Worm (Caenorhabditis elegans): Measurements from ENCODE around the gene Y47D7A.11.
"Not testable (repeated sequence)": the region's sequence is repeated elsewhere in the genome, so short reads cannot be mapped to it uniquely, and the experiment has no call there.

The Y47D7A.11 gene

ce11 chrV:4428202-4428601, at the start of gene Y47D7A.11:
TSS of gene Y47D7A.11 (minus strand) at chrV:4428302.
- TF ChIP-seq lin-32 (GFP tag; optimal IDR thresholded peaks at IDR 0.05): no peak
- TF ChIP-seq unc-62 (GFP tag; optimal IDR thresholded peaks at IDR 0.05): no peak

ce11 chrV:4474543-4474942, 46.4 kb upstream of the Y47D7A.11 start, which contains the start of gene str-35:
TSS of gene str-35 (plus strand) at chrV:4474843.
- TF ChIP-seq ztf-11, lsy-2, mab-5 (tag; optimal IDR thresholded peaks at IDR 0.05): not testable (repeated sequence)

ce11 chrV:4471065-4471464, 43.0 kb upstream of the Y47D7A.11 start, which contains the start of gene T08H10.3:
TSS of gene T08H10.3 (plus strand) at chrV:4471365.
- TF ChIP-seq nhr-237 (tag; optimal IDR thresholded peaks at IDR 0.05): no peak
- no peak for TF ChIP-seq ceh-43 (GFP tag; optimal IDR thresholded peaks at IDR 0.05)
- no peak for TF ChIP-seq blmp-1 (tag; optimal IDR thresholded peaks at IDR 0.05)
- TF ChIP-seq mls-2 (tag; optimal IDR thresholded peaks at IDR 0.05): no peak
- no peak for TF ChIP-seq ces-1 (GFP tag; optimal IDR thresholded peaks at IDR 0.05)
- no peak for TF ChIP-seq bed-3 (GFP tag; optimal IDR thresholded peaks at IDR 0.05)
- no peak for TF ChIP-seq ztf-11 (tag; optimal IDR thresholded peaks at IDR 0.05)
- no peak for TF ChIP-seq mep-1 (tag; optimal IDR thresholded peaks at IDR 0.05)
- no peak for TF ChIP-seq M03D4.4 (tag; optimal IDR thresholded peaks at IDR 0.05)
- no peak for TF ChIP-seq pha-4 (tag; optimal IDR thresholded peaks at IDR 0.05)

- TF ChIP-seq ceh-43 (GFP tag; optimal IDR thresholded peaks at IDR 0.05) (no peak), mep-1 (tag; optimal IDR thresholded peaks at IDR 0.05) (no peak), mls-2 (tag; optimal IDR thresholded peaks at IDR 0.05) (no peak), lin-32 (GFP tag; optimal IDR thresholded peaks at IDR 0.05) (no peak), nhr-12 (tag; optimal IDR thresholded peaks at IDR 0.05) (no peak), unc-120 (tag; optimal IDR thresholded peaks at IDR 0.05; ENCODE audit: poor library complexity, severe bottlenecking) (no peak), blmp-1 (tag; optimal IDR thresholded peaks at IDR 0.05) (no peak), sptf-1 (tag; optimal IDR thresholded peaks at IDR 0.05) (no peak), ces-1 (GFP tag; optimal IDR thresholded peaks at IDR 0.05) (no peak), elt-3 (tag; optimal IDR thresholded peaks at IDR 0.05) (no peak), unc-62 (GFP tag; optimal IDR thresholded peaks at IDR 0.05) (no peak), flh-1 (GFP tag; optimal IDR thresholded peaks at IDR 0.05) (no peak), nhr-28 (tag; optimal IDR thresholded peaks at IDR 0.05) (no peak), drap-1 (GFP tag; optimal IDR thresholded peaks at IDR 0.05) (no peak), zip-8 (tag; optimal IDR thresholded peaks at IDR 0.05) (no peak), lin-13 (tag; optimal IDR thresholded peaks at IDR 0.05) (no peak), unc-39 (tag; optimal IDR thresholded peaks at IDR 0.05) (no peak)
Measured at ce11 chrV:4454634-4455033, 26.5 kb upstream of the Y47D7A.11 start, which contains the start of gene gnrr-5. TSS of gene gnrr-5 (minus strand) at chrV:4454734.

- no peak for TF ChIP-seq unc-120 (tag; optimal IDR thresholded peaks at IDR 0.05; ENCODE audit: poor library complexity, severe bottlenecking)
- TF ChIP-seq sptf-1 (tag; optimal IDR thresholded peaks at IDR 0.05): no peak
- peak; percentile 14 for TF ChIP-seq nhr-237 (tag; optimal IDR thresholded peaks at IDR 0.05)
- TF ChIP-seq snpc-4 (tag; optimal IDR thresholded peaks at IDR 0.05): no peak
- TF ChIP-seq zip-8 (tag; optimal IDR thresholded peaks at IDR 0.05): no peak
- no peak for TF ChIP-seq elt-1 (tag; optimal IDR thresholded peaks at IDR 0.05; ENCODE audit: borderline replicate concordance, insufficient read depth)
- TF ChIP-seq ces-1 (GFP tag; optimal IDR thresholded peaks at IDR 0.05): peak; percentile 93
- peak; percentile 29 for TF ChIP-seq mep-1 (tag; optimal IDR thresholded peaks at IDR 0.05)
Measured at ce11 chrV:4450523-4451089, 22.5 kb upstream of the Y47D7A.11 start, which contains the start of gene rft-2. TSS of gene rft-2 (minus strand) at chrV:4450563.

ce11 chrV:4447637-4448036, 19.5 kb upstream of the Y47D7A.11 start:
- no peak for TF ChIP-seq unc-39 (tag; optimal IDR thresholded peaks at IDR 0.05)
- no peak for TF ChIP-seq tbx-8 (GFP tag; optimal IDR thresholded peaks at IDR 0.05)
- TF ChIP-seq flh-1 (GFP tag; optimal IDR thresholded peaks at IDR 0.05): no peak

Data from whole organism, mixed stage, embryonic.